Worm (Caenorhabditis elegans) whole organism, L4/young adult: ENCODE data around the gene nhr-37.
A peak's percentile ranks its signal among the peaks of the same experiment; 100 is the strongest.

Source experiments
- W03F9.2 ChIP-seq: fragments of 150-350 bp; optimal IDR thresholded peaks from 2 replicates; lab custom pipeline; 2014; ENCODE audit warnings: missing biosample characterization, missing genetic modification characterization
- dao-5 ChIP-seq: sonication (generic microtip); optimal IDR thresholded peaks from 2 replicates; lab custom pipeline; 2016; ENCODE audit warnings: missing genotype, missing genetic modification characterization, moderate library complexity, missing compliant biosample characterization
- him-1 ChIP-seq: sonication (generic microtip); optimal IDR thresholded peaks from 2 replicates; lab custom pipeline; 2016; ENCODE audit warnings: missing genotype, missing genetic modification reagents, missing genetic modification characterization, missing compliant biosample characterization

Gene nhr-37

DNA sequence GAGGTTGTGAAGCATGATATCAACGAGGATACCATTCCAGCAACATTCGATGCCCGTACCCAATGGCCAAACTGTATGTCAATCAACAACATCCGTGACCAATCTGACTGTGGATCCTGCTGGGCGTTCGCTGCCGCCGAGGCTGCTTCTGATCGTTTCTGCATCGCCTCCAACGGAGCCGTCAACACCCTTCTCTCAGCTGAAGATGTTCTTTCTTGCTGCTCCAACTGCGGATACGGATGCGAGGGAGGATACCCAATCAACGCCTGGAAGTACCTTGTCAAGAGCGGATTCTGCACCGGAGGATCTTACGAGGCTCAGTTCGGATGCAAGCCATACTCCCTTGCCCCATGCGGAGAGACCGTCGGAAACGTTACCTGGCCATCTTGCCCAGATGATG is 7.0 kb upstream of the nhr-37 start:
- TF ChIP-seq him-1 (tag; lab: Kevin White, UChicago) = no peak
- TF ChIP-seq dao-5 = no peak
- TF ChIP-seq W03F9.2 (tag; lab: Kevin White, UChicago) = no peak

DNA sequence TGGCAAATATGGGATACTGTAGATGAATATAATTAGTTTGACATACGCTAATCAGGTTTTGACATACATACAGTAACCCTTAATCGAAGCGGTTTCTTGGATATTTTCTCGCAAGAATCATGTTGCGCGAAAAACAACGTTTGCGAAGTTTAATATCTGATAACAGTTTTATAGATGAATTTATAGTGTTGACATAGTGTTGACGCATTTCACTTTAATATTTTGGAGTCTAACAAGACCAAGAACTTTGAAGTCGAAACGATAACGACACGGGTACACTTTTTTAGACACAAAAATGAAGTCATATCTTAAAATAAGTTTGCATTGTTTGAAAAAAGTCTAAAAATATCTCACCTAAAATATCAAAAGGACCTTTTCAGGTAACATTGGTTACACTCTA is 5.7 kb upstream of the nhr-37 start:
- no peak for TF ChIP-seq dao-5
- TF ChIP-seq W03F9.2 (tag; lab: Kevin White, UChicago) = no peak
- no peak for TF ChIP-seq him-1 (tag; lab: Kevin White, UChicago)

DNA sequence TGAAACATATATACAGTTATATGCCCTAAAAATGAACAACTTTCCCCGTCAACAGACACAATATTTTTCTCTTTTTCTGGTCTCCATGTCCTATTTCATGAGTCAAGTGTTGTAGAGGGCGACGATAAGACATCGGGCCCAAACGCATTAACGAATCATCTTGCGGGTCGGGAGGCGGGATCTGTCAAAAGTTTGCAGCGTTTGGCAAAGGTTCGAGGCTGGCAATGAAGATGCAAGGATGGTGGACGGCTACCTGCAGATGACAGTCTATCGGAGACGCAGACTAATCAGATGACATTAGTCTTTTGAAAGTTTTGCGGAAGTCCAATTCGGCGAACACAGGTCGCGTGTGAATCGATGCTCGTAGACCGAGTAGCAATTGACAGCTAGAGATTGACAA is 1.2 kb upstream of the nhr-37 start:
- no peak for TF ChIP-seq W03F9.2 (tag; lab: Kevin White, UChicago)
- no peak for TF ChIP-seq him-1 (tag; lab: Kevin White, UChicago)
- no peak for TF ChIP-seq dao-5

DNA sequence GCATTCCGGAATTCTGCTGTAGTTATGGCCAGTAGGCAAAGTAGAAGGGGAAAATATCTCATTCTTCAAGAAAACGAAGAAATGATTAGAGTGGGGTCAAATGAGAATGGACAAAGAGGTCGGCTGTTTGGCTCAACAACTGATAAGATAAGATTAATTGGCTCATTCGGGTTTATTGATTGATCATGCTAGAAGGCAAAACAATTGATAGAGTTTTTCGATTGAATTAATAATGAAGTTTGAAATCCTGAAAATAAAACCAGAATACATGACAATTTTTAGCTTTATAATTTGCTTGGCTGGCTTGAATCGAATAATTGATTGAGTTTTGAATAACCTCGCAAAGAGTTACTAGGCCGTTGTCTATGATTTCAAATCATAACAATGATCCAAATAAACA is 4.2 kb downstream of the nhr-37 start, which contains the start of gene ppt-1:
Gene ppt-1, minus strand, starts transcription at position 101 of the 400 bp plus-strand sequence.
- TF ChIP-seq him-1 (tag; lab: Kevin White, UChicago) = no peak
- TF ChIP-seq dao-5 = no peak
- TF ChIP-seq W03F9.2 (tag; lab: Kevin White, UChicago) = no peak

DNA sequence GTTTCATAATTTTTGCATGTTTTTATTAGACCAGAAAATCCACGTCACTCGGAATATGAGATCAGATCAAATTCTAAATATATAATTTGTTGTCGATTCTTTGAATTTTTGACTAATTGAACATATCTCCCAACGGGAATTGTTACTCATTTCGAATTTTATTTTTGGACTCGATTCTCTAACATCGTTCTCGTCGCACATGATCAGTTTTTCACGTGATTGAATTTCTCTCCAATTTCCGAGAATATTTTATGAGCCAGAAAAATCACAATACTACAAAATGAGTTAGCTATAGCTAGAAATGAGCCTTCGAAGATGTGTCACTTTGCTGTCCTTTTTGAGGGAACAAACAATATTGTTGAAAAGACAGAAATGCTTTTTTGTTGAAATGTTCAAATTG is 8.8 kb downstream of the nhr-37 start:
- TF ChIP-seq dao-5 (no peak), him-1 (tag; lab: Kevin White, UChicago) (no peak), W03F9.2 (tag; lab: Kevin White, UChicago) (no peak)

DNA sequence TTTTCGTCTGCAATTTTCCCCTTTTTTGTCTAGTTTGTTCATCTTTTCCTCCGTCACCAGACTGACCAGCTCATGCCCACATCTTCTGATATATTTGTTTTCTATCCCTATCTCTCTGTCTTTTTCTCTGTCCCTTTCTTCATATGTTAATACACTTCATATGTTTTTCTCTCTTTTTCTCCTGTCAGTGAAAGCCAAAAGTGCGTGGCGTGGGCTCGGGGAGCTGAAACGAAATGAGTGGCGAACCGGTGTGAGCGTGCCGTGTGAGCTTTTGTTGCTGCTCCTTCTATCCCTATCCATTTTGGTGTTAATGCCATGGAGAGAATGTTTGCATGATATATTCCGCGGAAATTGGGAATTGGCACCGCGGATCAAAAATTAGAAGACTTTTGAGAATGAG is 9.9 kb downstream of the nhr-37 start:
- TF ChIP-seq W03F9.2 (tag; lab: Kevin White, UChicago) (no peak), him-1 (tag; lab: Kevin White, UChicago) (no peak)

DNA sequence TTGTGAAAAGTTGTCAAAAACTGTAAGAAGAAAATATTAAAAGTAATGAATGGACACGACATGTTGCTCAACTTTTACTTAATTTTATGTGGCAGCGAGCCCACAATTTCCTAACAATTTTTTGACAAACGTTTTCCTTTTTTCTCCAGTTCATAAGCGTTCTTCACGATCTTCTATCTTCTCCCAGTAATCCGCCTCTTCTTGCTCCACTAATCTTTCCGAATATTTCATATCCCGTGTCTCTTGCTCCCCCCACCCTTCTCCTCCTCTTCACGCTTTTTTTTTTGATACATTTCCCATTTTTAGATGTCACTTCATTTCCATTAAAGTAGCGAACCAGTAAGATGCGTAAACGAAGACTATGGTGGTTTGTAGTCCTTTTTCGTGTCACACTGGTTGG is 10.9 kb downstream of the nhr-37 start, which contains the start of gene scd-2:
Gene scd-2, plus strand, starts transcription at position 301 of the 400 bp plus-strand sequence.
- no peak for TF ChIP-seq him-1 (tag; lab: Kevin White, UChicago)

DNA sequence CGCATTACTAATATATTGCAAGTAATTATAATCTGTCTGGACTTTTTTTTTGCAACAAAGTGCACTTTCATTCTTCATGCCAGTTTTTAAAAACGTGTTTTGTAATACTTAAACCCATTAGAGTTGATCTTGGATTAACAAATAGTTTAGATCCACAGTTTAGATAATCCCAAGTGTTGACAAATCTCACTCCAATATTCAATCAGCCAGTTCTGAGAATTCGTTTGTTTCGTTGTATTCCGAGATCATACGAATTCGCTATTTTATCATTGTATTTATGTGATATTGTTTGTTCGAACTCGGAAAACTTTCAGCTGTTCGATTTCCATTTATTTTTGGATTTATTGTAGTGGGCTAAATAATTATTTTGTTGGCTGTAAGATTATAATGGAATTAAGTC is 23.8 kb downstream of the nhr-37 start:
- TF ChIP-seq W03F9.2 (tag; lab: Kevin White, UChicago) = no peak
- no peak for TF ChIP-seq him-1 (tag; lab: Kevin White, UChicago)
- no peak for TF ChIP-seq dao-5

DNA sequence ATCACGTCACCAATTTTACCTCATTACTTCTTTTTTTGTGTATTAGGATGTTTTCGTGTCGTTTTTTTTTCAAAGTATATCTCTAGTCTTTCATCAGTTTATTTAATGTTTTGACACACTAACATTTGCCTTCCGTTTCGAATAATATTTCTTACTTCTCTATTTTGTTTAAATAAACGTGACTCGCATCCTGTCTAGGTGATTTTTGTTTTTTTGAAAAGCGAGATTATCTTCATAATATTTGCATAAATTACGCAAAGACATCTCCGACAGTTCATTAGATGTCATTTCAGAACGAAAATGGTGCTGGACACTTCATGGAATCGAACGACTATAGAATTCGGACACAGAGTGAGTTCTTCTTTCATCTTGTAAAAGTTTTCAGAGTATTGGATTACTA is 27.3 kb downstream of the nhr-37 start, which contains the start of gene T10H9.1:
Gene T10H9.1, plus strand, starts transcription at position 301 of the 400 bp plus-strand sequence.
- TF ChIP-seq him-1 (tag; lab: Kevin White, UChicago) (no peak), dao-5 (no peak), W03F9.2 (tag; lab: Kevin White, UChicago) (no peak)

DNA sequence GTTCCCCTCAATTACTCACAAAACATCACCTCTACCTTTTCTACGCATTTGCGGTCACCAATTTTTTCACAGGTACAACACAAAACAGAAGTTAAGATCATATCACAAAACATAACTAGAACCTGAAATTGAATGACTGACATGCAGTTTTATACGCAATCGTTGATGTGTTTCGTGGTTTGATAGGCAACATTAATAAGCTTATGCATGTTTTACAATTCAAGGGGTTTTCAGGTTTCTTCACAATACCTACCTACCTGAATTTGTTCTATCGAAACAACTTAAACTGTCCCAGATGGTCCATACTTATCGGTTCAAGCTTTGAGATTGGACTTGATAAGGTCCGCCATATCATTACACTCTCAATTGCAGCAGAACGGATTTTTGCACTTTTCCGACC is 28.5 kb downstream of the nhr-37 start:
- TF ChIP-seq him-1 (tag; lab: Kevin White, UChicago) (no peak), dao-5 (no peak), W03F9.2 (tag; lab: Kevin White, UChicago) (no peak)

DNA sequence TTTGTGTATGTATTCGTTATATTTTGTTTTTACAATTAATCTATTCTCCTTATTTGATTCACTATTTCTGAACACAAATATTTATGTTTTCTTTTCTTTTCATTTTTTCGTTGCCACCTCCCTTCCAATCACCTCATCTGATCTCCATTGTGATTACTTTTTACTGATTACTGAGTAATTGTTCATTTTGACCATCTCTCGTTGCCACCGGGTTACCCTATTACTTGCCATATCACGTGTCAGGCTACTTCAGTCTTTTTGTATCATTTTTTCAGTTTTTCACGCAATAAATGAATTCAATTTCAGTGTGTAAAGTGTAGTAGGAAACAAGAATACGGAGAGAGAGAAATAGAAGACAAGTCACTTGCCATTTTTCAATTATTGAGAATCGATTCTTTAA is 30.1 kb downstream of the nhr-37 start, which contains the start of gene T10H9.8:
Gene T10H9.8, plus strand, starts transcription at position 301 of the 400 bp plus-strand sequence.
- TF ChIP-seq him-1 (tag; lab: Kevin White, UChicago) (no peak), dao-5 (no peak), W03F9.2 (tag; lab: Kevin White, UChicago) (no peak)

DNA sequence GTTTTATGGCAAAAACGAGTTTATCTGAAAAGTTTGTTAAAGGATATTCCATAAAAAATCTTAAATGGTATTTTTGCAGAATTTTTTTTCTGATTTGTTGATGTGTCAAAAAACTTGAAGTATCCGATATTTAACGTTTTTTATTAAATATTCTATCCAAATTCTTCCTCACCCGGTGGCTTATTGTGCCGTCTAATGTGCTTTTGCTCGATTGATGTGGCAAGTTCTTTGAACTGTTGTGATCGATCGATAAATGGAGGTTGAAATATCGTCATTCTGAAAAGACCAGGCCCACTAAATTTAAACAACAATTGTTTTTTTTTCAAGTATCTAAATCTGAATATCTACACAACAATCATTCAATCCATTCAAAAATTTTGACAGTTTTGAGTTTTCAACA is 33.2 kb downstream of the nhr-37 start, which contains the start of gene syx-18:
Gene syx-18, minus strand, starts transcription at position 276 of the 400 bp plus-strand sequence.
- TF ChIP-seq dao-5 (peak; percentile 2), W03F9.2 (tag; lab: Kevin White, UChicago) (no peak), him-1 (tag; lab: Kevin White, UChicago) (peak; percentile 55)

DNA sequence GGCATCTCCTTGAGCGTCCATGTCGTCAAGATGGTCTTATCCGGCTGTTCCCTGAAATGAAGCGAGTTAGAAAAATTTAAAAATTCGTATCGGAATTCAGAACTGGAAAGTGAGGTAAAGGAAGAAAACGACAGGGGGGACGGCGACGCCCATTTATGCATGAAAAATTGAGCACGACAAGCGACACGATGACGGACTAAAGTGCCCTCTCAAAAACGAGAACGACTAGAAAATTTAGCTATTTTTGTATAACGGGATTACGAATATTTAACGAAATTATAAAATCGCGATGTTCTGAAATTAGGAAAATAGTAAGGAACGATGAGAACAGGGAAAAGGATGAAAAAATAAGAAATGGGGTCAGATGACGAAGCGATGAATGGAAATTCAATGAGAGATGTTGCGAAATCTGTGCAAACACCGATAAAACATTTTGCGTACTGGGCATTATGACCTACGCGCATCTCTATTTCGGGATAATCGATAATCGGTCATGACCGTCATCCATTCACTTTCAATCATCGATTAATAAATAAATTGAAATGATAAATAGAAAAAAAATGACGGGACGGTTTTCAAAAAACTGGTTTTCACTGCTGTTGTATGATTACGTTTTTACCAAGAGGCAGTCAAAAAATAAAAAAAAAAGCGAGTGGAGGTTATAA is 34.6 kb downstream of the nhr-37 start, which contains the start of gene snb-1:
Gene snb-1, minus strand, starts transcription at position 51 of the 665 bp plus-strand sequence.
- TF ChIP-seq dao-5 (no peak), W03F9.2 (tag; lab: Kevin White, UChicago) (peak; percentile 75)

DNA sequence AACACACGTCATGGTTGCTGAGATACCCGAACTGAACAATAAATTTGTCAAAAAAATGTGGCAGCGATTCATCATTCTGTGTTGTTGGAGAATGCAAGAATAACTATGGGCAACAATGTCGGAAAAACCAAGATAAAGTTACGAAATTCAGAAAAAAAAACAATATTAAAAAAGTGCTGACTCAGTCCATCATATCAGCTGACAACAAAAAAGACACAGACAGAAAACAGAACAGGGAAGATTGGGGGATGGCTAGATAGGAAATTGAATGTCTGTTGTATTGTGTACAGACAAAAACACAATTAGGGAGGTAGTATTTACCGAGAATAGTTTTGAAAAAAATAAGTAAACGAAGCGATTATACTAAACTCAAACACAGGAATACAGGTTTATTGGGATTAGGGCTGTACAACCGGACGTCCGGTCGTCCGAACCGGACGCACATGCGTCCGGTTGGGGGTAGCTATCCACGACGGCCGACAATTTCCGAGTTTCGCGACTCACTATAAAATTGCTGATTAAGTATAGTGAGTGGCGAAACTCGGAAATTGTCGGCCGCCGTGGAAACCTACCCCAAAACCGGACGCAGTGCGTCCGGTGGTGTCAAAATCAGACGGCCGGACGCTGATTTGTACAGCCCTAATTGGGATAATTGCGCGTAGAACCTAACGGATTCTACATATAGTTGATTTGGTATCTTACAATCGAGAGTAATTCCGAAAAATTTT is 35.7 kb downstream of the nhr-37 start:
- TF ChIP-seq him-1 (tag; lab: Kevin White, UChicago) (no peak), W03F9.2 (tag; lab: Kevin White, UChicago) (no peak), dao-5 (no peak)
